Fruit fly (Drosophila melanogaster): Measurements from ENCODE around the gene HLH3B.

The HLH3B gene

DNA sequence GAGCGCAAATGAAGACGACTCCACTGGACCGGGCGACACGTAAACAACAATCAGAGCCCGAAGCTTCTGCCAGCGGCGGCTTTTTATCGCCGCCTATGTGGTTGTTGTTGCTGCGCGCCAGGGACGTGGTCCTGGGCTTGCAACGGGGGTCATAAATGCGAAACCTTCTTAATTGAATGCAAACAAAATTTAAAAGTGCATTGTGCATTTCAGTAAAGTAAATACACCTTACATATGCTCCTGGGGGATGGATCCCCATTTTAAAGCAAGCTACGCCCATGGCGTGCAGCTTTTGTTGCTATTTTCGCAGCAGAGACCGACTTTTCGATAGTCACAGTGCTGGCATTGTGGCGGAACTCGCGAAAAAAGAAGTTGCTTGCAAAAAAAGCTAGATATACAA, 22.2 kb upstream of the HLH3B start, which contains the start of gene Ugalt (continued):
- peak; percentile 100 for TF ChIP-seq nom (GFP tag; optimal IDR thresholded peaks at IDR 0.05)
- peak; percentile 99 for TF ChIP-seq CG3407 (GFP tag; optimal IDR thresholded peaks at IDR 0.05)
- TF ChIP-seq CG18764 (GFP tag; optimal IDR thresholded peaks at IDR 0.05): peak; percentile 100
- peak; percentile 94 for TF ChIP-seq CG30020 (tag; optimal IDR thresholded peaks at IDR 0.05)
- TF ChIP-seq dpn (GFP tag; optimal IDR thresholded peaks at IDR 0.05): peak; percentile 100
- peak; percentile 100 for TF ChIP-seq Pdp1 (GFP tag; optimal IDR thresholded peaks at IDR 0.05)
- TF ChIP-seq yki (optimal IDR thresholded peaks at IDR 0.05): no peak
- no peak for TF ChIP-seq hkb (optimal IDR thresholded peaks at IDR 0.05)
- peak; percentile 100 for TF ChIP-seq hkb (GFP tag; IDR thresholded peaks at IDR 0.05)
- peak; percentile 100 for TF ChIP-seq CG1792 (GFP tag; optimal IDR thresholded peaks at IDR 0.05)
- TF ChIP-seq esg (GFP tag; conservative IDR thresholded peaks at IDR 0.05): peak; percentile 100
- peak; percentile 100 for TF ChIP-seq cwo (GFP tag; optimal IDR thresholded peaks at IDR 0.05)
- peak; percentile 100 for TF ChIP-seq trh (GFP tag; optimal IDR thresholded peaks at IDR 0.05)
- peak; percentile 100 for TF ChIP-seq CG1024 (GFP tag; IDR thresholded peaks at IDR 0.05)
- peak; percentile 100 for TF ChIP-seq CG18262 (tag; optimal IDR thresholded peaks at IDR 0.05)
- peak; percentile 96 for TF ChIP-seq CG7745 (tag; optimal IDR thresholded peaks at IDR 0.05)
- TF ChIP-seq Jarid2 (GFP tag; optimal IDR thresholded peaks at IDR 0.05): peak; percentile 100
- TF ChIP-seq CG4820 (GFP tag; optimal IDR thresholded peaks at IDR 0.05): peak; percentile 100
- TF ChIP-seq CG4424 (GFP tag; optimal IDR thresholded peaks at IDR 0.05): peak; percentile 100
- peak; percentile 100 for TF ChIP-seq Gug (GFP tag; IDR thresholded peaks at IDR 0.05)
- peak; percentile 98 for TF ChIP-seq TFAM (GFP tag; optimal IDR thresholded peaks at IDR 0.05)
- TF ChIP-seq CG15601 (tag; optimal IDR thresholded peaks at IDR 0.05): peak; percentile 99
- TF ChIP-seq mld (GFP tag; IDR thresholded peaks at IDR 0.05; ENCODE audit: partially characterized antibody): no peak
- peak; percentile 100 for TF ChIP-seq ranshi (GFP tag; IDR thresholded peaks at IDR 0.05)
- peak; percentile 98 for TF ChIP-seq CG11560 (tag; IDR thresholded peaks at IDR 0.05)
- peak; percentile 100 for TF ChIP-seq CG2199 (GFP tag; IDR thresholded peaks at IDR 0.05)
- TF ChIP-seq CG16813 (GFP tag; IDR thresholded peaks at IDR 0.05; ENCODE audit: partially characterized antibody): no peak
- peak; percentile 95 for TF ChIP-seq pros (GFP tag; optimal IDR thresholded peaks at IDR 0.05)
- peak; percentile 100 for TF ChIP-seq gem (tag; optimal IDR thresholded peaks at IDR 0.05)
- TF ChIP-seq psq (GFP tag; optimal IDR thresholded peaks at IDR 0.05): peak; percentile 99
- no peak for TF ChIP-seq D (optimal IDR thresholded peaks at IDR 0.05)
- TF ChIP-seq D (GFP tag; optimal IDR thresholded peaks at IDR 0.05): peak; percentile 100
- peak; percentile 100 for TF ChIP-seq Ada2b (GFP tag; IDR thresholded peaks at IDR 0.05)
- peak; percentile 100 for TF ChIP-seq Oli (tag; optimal IDR thresholded peaks at IDR 0.05)
- TF ChIP-seq Side (GFP tag; optimal IDR thresholded peaks at IDR 0.05): peak; percentile 100
- peak; percentile 100 for TF ChIP-seq MTF-1 (GFP tag; optimal IDR thresholded peaks at IDR 0.05; ENCODE audit: borderline replicate concordance)
- no peak for TF ChIP-seq hb (GFP tag; IDR thresholded peaks at IDR 0.05; ENCODE audit: partially characterized antibody)
- peak; percentile 100 for TF ChIP-seq CG12299 (tag; optimal IDR thresholded peaks at IDR 0.05)
- TF ChIP-seq CG15479 (GFP tag; optimal IDR thresholded peaks at IDR 0.05): peak; percentile 72
- peak; percentile 100 for TF ChIP-seq sens (GFP tag)
- peak; percentile 100 for TF ChIP-seq tio (GFP tag; optimal IDR thresholded peaks at IDR 0.05)
- peak; percentile 100 for TF ChIP-seq Hey (tag; optimal IDR thresholded peaks at IDR 0.05)
- TF ChIP-seq Hmx (GFP tag; optimal IDR thresholded peaks at IDR 0.05): peak; percentile 99
- peak; percentile 100 for TF ChIP-seq pho (GFP tag; optimal IDR thresholded peaks at IDR 0.05)
- peak; percentile 100 for TF ChIP-seq bowl (GFP tag; IDR thresholded peaks at IDR 0.05)
- peak; percentile 100 for TF ChIP-seq ems (GFP tag; optimal IDR thresholded peaks at IDR 0.05)
- peak; percentile 96 for TF ChIP-seq Nf-YC (tag; optimal IDR thresholded peaks at IDR 0.05)
- TF ChIP-seq CG9727 (GFP tag; optimal IDR thresholded peaks at IDR 0.05): peak; percentile 100
- peak; percentile 100 for TF ChIP-seq salm (tag; optimal IDR thresholded peaks at IDR 0.05)
- peak; percentile 100 for TF ChIP-seq CG5245 (GFP tag; optimal IDR thresholded peaks at IDR 0.05)
- no peak for TF ChIP-seq CG2129 (GFP tag; IDR thresholded peaks at IDR 0.05; ENCODE audit: partially characterized antibody)
